Fruit fly (Drosophila melanogaster) whole organism, embryonic: Measurements from ENCODE around the gene Sodh2.
A peak's percentile ranks its signal among the peaks of the same experiment; 100 is the strongest.

ENCODE experiments used
- Antp ChIP-seq: fragments of 200-800 bp; sonication (Bioruptor generic); optimal IDR thresholded peaks from 3 replicates; lab custom pipeline; 2016; ENCODE audit warnings: missing biosample characterization, missing genetic modification characterization
- Atf-2 ChIP-seq: fragments of 200-800 bp; sonication (Bioruptor generic); optimal IDR thresholded peaks from 2 replicates; lab custom pipeline; 2016; ENCODE audit warnings: missing biosample characterization, missing genetic modification characterization
- CG10565 ChIP-seq: fragments of 200-800 bp; sonication (Bioruptor generic); optimal IDR thresholded peaks from 3 replicates; lab custom pipeline; 2016; ENCODE audit warnings: missing biosample characterization, mild to moderate bottlenecking, missing genetic modification characterization
- CG11093 ChIP-seq: fragments of 200-800 bp; sonication (Bioruptor generic); IDR thresholded peaks from 3 replicates; pipeline ENCODE4 v1.3.6; 2022; ENCODE audit warnings: missing biosample characterization, missing genetic modification characterization
- CG11504 ChIP-seq: fragments of 200-800 bp; sonication (Bioruptor generic); optimal IDR thresholded peaks from 3 replicates; lab custom pipeline; 2019; ENCODE audit warnings: missing biosample characterization, mild to moderate bottlenecking, missing genetic modification characterization, moderate library complexity
- CG12391 ChIP-seq: fragments of 200-800 bp; sonication (Bioruptor generic); optimal IDR thresholded peaks from 3 replicates; lab custom pipeline; 2018; ENCODE audit warnings: missing biosample characterization, mild to moderate bottlenecking, missing genetic modification characterization, moderate library complexity
- CG12744 ChIP-seq: fragments of 200-800 bp; sonication (Bioruptor generic); optimal IDR thresholded peaks from 2 replicates; lab custom pipeline; 2016; ENCODE audit warnings: missing biosample characterization, missing genetic modification characterization
- CG13624 ChIP-seq: fragments of 200-800 bp; sonication (Bioruptor generic); optimal IDR thresholded peaks from 2 replicates; lab custom pipeline; 2016; ENCODE audit warnings: missing biosample characterization, missing genetic modification characterization
- CG15514 ChIP-seq: fragments of 200-800 bp; sonication (Bioruptor generic); optimal IDR thresholded peaks from 3 replicates; lab custom pipeline; 2017; ENCODE audit warnings: missing biosample characterization, missing genetic modification characterization, mild to moderate bottlenecking, moderate library complexity, missing genetic modification reagents
- CG16779 ChIP-seq: fragments of 200-800 bp; sonication (Bioruptor generic); IDR thresholded peaks from 2 replicates; pipeline ENCODE4 v1.3.6; 2022; ENCODE audit warnings: missing biosample characterization, missing genetic modification characterization
- CG18011 ChIP-seq: fragments of 200-800 bp; sonication (Bioruptor generic); optimal IDR thresholded peaks from 2 replicates; lab custom pipeline; 2017; ENCODE audit warnings: missing biosample characterization, missing genetic modification characterization, mild to moderate bottlenecking, moderate library complexity, missing genotype
- CG2875 ChIP-seq: fragments of 200-800 bp; sonication (Bioruptor generic); optimal IDR thresholded peaks from 2 replicates; lab custom pipeline; 2017; ENCODE audit warnings: missing biosample characterization, mild to moderate bottlenecking, missing genetic modification characterization, missing genetic modification reagents
- CG30431 ChIP-seq: fragments of 200-800 bp; sonication (Bioruptor generic); optimal IDR thresholded peaks from 2 replicates; lab custom pipeline; 2017; ENCODE audit warnings: missing biosample characterization, missing genetic modification characterization
- CG31365 ChIP-seq: fragments of 200-800 bp; sonication (Bioruptor generic); optimal IDR thresholded peaks from 2 replicates; lab custom pipeline; 2018; ENCODE audit warnings: missing biosample characterization, mild to moderate bottlenecking, missing genetic modification characterization
- CG3281 ChIP-seq: fragments of 200-800 bp; sonication (Bioruptor generic); optimal IDR thresholded peaks from 3 replicates; lab custom pipeline; 2017; ENCODE audit warnings: missing biosample characterization, mild to moderate bottlenecking, missing genetic modification characterization
- CG4404 ChIP-seq: fragments of 200-800 bp; sonication (Bioruptor generic); IDR thresholded peaks from 2 replicates; pipeline ENCODE4 v1.3.6; 2022; ENCODE audit warnings: missing biosample characterization, missing genetic modification characterization
- CG4730 ChIP-seq: fragments of 200-800 bp; sonication (Bioruptor generic); IDR thresholded peaks from 2 replicates; pipeline ENCODE4 v1.3.6; 2022; ENCODE audit warnings: missing biosample characterization, missing genetic modification characterization
- CG5953 ChIP-seq: fragments of 200-800 bp; sonication (Bioruptor generic); IDR thresholded peaks from 2 replicates; pipeline ENCODE4 v1.3.6; 2022; ENCODE audit warnings: missing biosample characterization, missing genetic modification characterization
- CG6791 ChIP-seq: fragments of 200-800 bp; sonication (Bioruptor generic); IDR thresholded peaks from 3 replicates; pipeline ENCODE4 v1.3.6; 2022; ENCODE audit warnings: missing biosample characterization, missing genetic modification characterization; ENCODE audit not compliant: partially characterized antibody
- CG9437 ChIP-seq: fragments of 200-800 bp; sonication (Bioruptor generic); optimal IDR thresholded peaks from 2 replicates; lab custom pipeline; 2018; ENCODE audit warnings: missing biosample characterization, mild to moderate bottlenecking, missing genetic modification characterization
- CG9797 ChIP-seq: fragments of 200-800 bp; sonication (Bioruptor generic); optimal IDR thresholded peaks from 3 replicates; lab custom pipeline; 2018; ENCODE audit warnings: missing biosample characterization, mild to moderate bottlenecking, missing genetic modification characterization
- D19B ChIP-seq: fragments of 200-800 bp; sonication (Bioruptor generic); optimal IDR thresholded peaks from 2 replicates; lab custom pipeline; 2017; ENCODE audit warnings: missing biosample characterization, mild to moderate bottlenecking, missing genetic modification characterization
- Deaf1 ChIP-seq: fragments of 200-800 bp; optimal IDR thresholded peaks from 3 replicates; lab custom pipeline; 2019; ENCODE audit warnings: missing biosample characterization, mild to moderate bottlenecking, missing genetic modification characterization, moderate library complexity
- Gug ChIP-seq: fragments of 200-800 bp; sonication (Bioruptor generic); IDR thresholded peaks from 4 replicates; pipeline ENCODE4 v1.3.6; 2022; ENCODE audit warnings: missing biosample characterization, missing genetic modification characterization
- H2.0 ChIP-seq: fragments of 200-800 bp; sonication (Bioruptor generic); IDR thresholded peaks from 2 replicates; pipeline ENCODE4 v1.3.6; 2022; ENCODE audit warnings: missing biosample characterization, missing genetic modification characterization
- HmgZ ChIP-seq: fragments of 200-800 bp; sonication (Bioruptor generic); optimal IDR thresholded peaks from 2 replicates; lab custom pipeline; 2018; ENCODE audit warnings: missing biosample characterization, mild to moderate bottlenecking, missing genetic modification characterization
- Hmx ChIP-seq: fragments of 200-800 bp; sonication (Bioruptor generic); optimal IDR thresholded peaks from 2 replicates; lab custom pipeline; 2016; ENCODE audit warnings: missing biosample characterization, missing genetic modification characterization
- Jarid2 ChIP-seq: fragments of 200-800 bp; sonication (Bioruptor generic); optimal IDR thresholded peaks from 3 replicates; lab custom pipeline; 2017; ENCODE audit warnings: mild to moderate bottlenecking, missing biosample characterization, missing genetic modification reagents, missing genetic modification characterization
- Lim3 ChIP-seq: fragments of 200-800 bp; sonication (Bioruptor generic); IDR thresholded peaks from 2 replicates; pipeline ENCODE4 v1.3.6; 2022; ENCODE audit warnings: missing biosample characterization, missing genetic modification characterization
- Med ChIP-seq: fragments of 200-800 bp; sonication (Bioruptor generic); peaks from one replicate; lab custom pipeline; 2016; ENCODE audit warnings: missing biosample characterization, missing genetic modification characterization, mild to moderate bottlenecking, inconsistent platforms, moderate library complexity
- Optix ChIP-seq: fragments of 200-800 bp; sonication (Bioruptor generic); IDR thresholded peaks from 3 replicates; pipeline ENCODE4 v1.3.6; 2022; ENCODE audit warnings: missing biosample characterization, missing genetic modification characterization
- Xrp1 ChIP-seq: fragments of 200-800 bp; sonication (Bioruptor generic); IDR thresholded peaks from 2 replicates; pipeline ENCODE4 v1.3.6; 2022; ENCODE audit warnings: missing biosample characterization, missing genetic modification characterization
- br ChIP-seq: fragments of >200 bp; optimal IDR thresholded peaks from 2 replicates; lab custom pipeline; 2017
- chm ChIP-seq: fragments of 200-800 bp; sonication (Bioruptor generic); IDR thresholded peaks from 2 replicates; pipeline ENCODE4 v1.3.6; 2022; ENCODE audit warnings: missing biosample characterization, missing genetic modification characterization
- dm ChIP-seq: fragments of 200-800 bp; sonication (Bioruptor generic); optimal IDR thresholded peaks from 3 replicates; lab custom pipeline; 2016; ENCODE audit warnings: missing biosample characterization, missing genetic modification characterization
- emc ChIP-seq: fragments of 200-800 bp; sonication (Bioruptor generic); optimal IDR thresholded peaks from 2 replicates; lab custom pipeline; 2016; ENCODE audit warnings: missing biosample characterization, missing genetic modification characterization
- ewg ChIP-seq: fragments of 200-800 bp; sonication (Bioruptor generic); optimal IDR thresholded peaks from 3 replicates; lab custom pipeline; 2017; ENCODE audit warnings: mild to moderate bottlenecking, missing biosample characterization, missing genetic modification reagents, missing genetic modification characterization
- exex ChIP-seq: fragments of 200-800 bp; sonication (Bioruptor generic); optimal IDR thresholded peaks from 4 replicates; lab custom pipeline; 2018; ENCODE audit warnings: missing biosample characterization, mild to moderate bottlenecking, missing genetic modification characterization, moderate library complexity
- gcm2 ChIP-seq: fragments of 200-800 bp; sonication (Bioruptor generic); optimal IDR thresholded peaks from 2 replicates; lab custom pipeline; 2016; ENCODE audit warnings: missing biosample characterization, missing genetic modification characterization
- gro ChIP-seq: fragments of 200-800 bp; sonication (Bioruptor generic); optimal IDR thresholded peaks from 2 replicates; lab custom pipeline; 2016; ENCODE audit warnings: missing biosample characterization, missing genetic modification characterization
- gsb-n ChIP-seq: fragments of 200-800 bp; sonication (Bioruptor generic); optimal IDR thresholded peaks from 3 replicates; lab custom pipeline; 2018; ENCODE audit warnings: missing biosample characterization, mild to moderate bottlenecking, missing genetic modification characterization
- lov ChIP-seq, 2 experiments: fragments of 200-800 bp in 1 of 2; fragments of >200 bp in 1 of 2; sonication (Bioruptor generic) in 1 of 2; IDR thresholded peaks in 1 of 2; optimal IDR thresholded peaks in 1 of 2; 2 replicates in 1 of 2; 3 replicates in 1 of 2; pipeline versions ENCODE4 v1.3.6 to Lab custom; 2017 to 2022; ENCODE audit warnings: missing biosample characterization in 1 of 2, missing genetic modification characterization in 1 of 2
- maf-S ChIP-seq: fragments of 200-800 bp; sonication (Bioruptor generic); optimal IDR thresholded peaks from 2 replicates; lab custom pipeline; 2016; ENCODE audit warnings: missing biosample characterization, missing genetic modification characterization
- mam ChIP-seq: fragments of 200-800 bp; sonication (Bioruptor generic); optimal IDR thresholded peaks from 3 replicates; lab custom pipeline; 2016; ENCODE audit warnings: missing biosample characterization, missing genetic modification characterization
- peb ChIP-seq: fragments of 200-800 bp; sonication (Bioruptor generic); IDR thresholded peaks from 2 replicates; pipeline ENCODE4 v1.3.6; 2022; ENCODE audit warnings: missing biosample characterization, missing genetic modification characterization
- phol ChIP-seq: fragments of 200-800 bp; sonication (Bioruptor generic); optimal IDR thresholded peaks from 3 replicates; lab custom pipeline; 2018; ENCODE audit warnings: missing biosample characterization, mild to moderate bottlenecking, missing genetic modification characterization, moderate library complexity
- pum ChIP-seq: fragments of 200-800 bp; sonication (Bioruptor generic); optimal IDR thresholded peaks from 2 replicates; lab custom pipeline; 2016; ENCODE audit warnings: missing biosample characterization, missing genetic modification characterization
- sd ChIP-seq: fragments of 200-800 bp; sonication (Bioruptor generic); optimal IDR thresholded peaks from 3 replicates; lab custom pipeline; 2018; ENCODE audit warnings: missing biosample characterization, mild to moderate bottlenecking, missing genetic modification characterization, moderate library complexity
- sna ChIP-seq: fragments of 200-800 bp; sonication (Bioruptor generic); IDR thresholded peaks from 2 replicates; pipeline ENCODE4 v1.3.6; 2022; ENCODE audit warnings: missing biosample characterization, missing genetic modification characterization; ENCODE audit not compliant: partially characterized antibody
- twi ChIP-seq: fragments of 200-800 bp; optimal IDR thresholded peaks from 2 replicates; lab custom pipeline; 2019; ENCODE audit warnings: missing biosample characterization, mild to moderate bottlenecking, missing genetic modification characterization, moderate library complexity

Gene Sodh2

dm6 chr3R:10884031-10884677, 8.0 kb downstream of the Sodh2 start (continued):
- TF ChIP-seq CG11093 (GFP tag; lab: Robert Waterston, UW), result peak; percentile 59; the same call in 1 of the 3 replicates
- TF ChIP-seq CG9797, result no peak
- TF ChIP-seq exex (tag; lab: Kevin White, UChicago), result peak; percentile 67
- TF ChIP-seq lov (optimal IDR thresholded peaks at IDR 0.05; lab: Kevin White, UChicago), result no peak
- peak; percentile 72; the same call in 2 of the 3 replicates for TF ChIP-seq lov (GFP tag; IDR thresholded peaks at IDR 0.05; lab: Robert Waterston, UW)
- TF ChIP-seq gcm2 (GFP tag; lab: Kevin White, UChicago), result no peak
- peak; percentile 33 for TF ChIP-seq CG9437 (GFP tag; lab: Kevin White, UChicago)
- peak; percentile 41 for TF ChIP-seq CG4404 (GFP tag; lab: Robert Waterston, UW)
- no peak for TF ChIP-seq CG10565 (GFP tag; lab: Kevin White, UChicago)
- TF ChIP-seq CG15514 (GFP tag; lab: Kevin White, UChicago), result peak; percentile 66
- TF ChIP-seq H2.0 (GFP tag; lab: Robert Waterston, UW), result peak; percentile 70
- peak; percentile 72 for TF ChIP-seq CG4730 (GFP tag; lab: Robert Waterston, UW)
- no peak for TF ChIP-seq Hmx (GFP tag; lab: Kevin White, UChicago)
- no peak for TF ChIP-seq sna (GFP tag; lab: Robert Waterston, UW)
- TF ChIP-seq Lim3, result peak; percentile 44; the same call in 1 of the 2 replicates
- TF ChIP-seq CG5953, result 0 out of 2 replicates have a peak, but pooled peaks have one; percentile 50
- TF ChIP-seq Xrp1 (GFP tag; lab: Robert Waterston, UW), result peak; percentile 68; the same call in 1 of the 2 replicates
- peak; percentile 87 for TF ChIP-seq CG3281 (GFP tag; lab: Kevin White, UChicago)
- no peak for TF ChIP-seq CG18011 (GFP tag; lab: Kevin White, UChicago)
- TF ChIP-seq pum, result no peak
- TF ChIP-seq CG2875 (GFP tag; lab: Kevin White, UChicago), result peak; percentile 35
- no peak for TF ChIP-seq br (lab: Kevin White, UChicago)
- TF ChIP-seq mam, result peak; percentile 48
- peak; percentile 58 for TF ChIP-seq HmgZ (tag; lab: Kevin White, UChicago)
- peak; percentile 61 for TF ChIP-seq peb (GFP tag; lab: Robert Waterston, UW)
- peak; percentile 34 for TF ChIP-seq CG13624
- no peak for TF ChIP-seq CG30431 (GFP tag; lab: Kevin White, UChicago)
- TF ChIP-seq phol (tag; lab: Kevin White, UChicago), result peak; percentile 69
- TF ChIP-seq CG12391 (tag; lab: Kevin White, UChicago), result peak; percentile 60
- no peak for TF ChIP-seq emc (GFP tag; lab: Kevin White, UChicago)
- TF ChIP-seq Gug, result peak; percentile 66; the same call in 3 of the 4 replicates
- no peak for TF ChIP-seq maf-S (GFP tag; lab: Kevin White, UChicago)
- TF ChIP-seq Jarid2 (GFP tag; lab: Kevin White, UChicago), result peak; percentile 22
- peak; percentile 98 for TF ChIP-seq D19B (GFP tag; lab: Kevin White, UChicago)
- TF ChIP-seq sd (tag; lab: Kevin White, UChicago), result peak; percentile 51
- peak; percentile 60; the same call in 1 of the 3 replicates for TF ChIP-seq Optix
- no peak for TF ChIP-seq gsb-n
- TF ChIP-seq twi (tag; lab: Kevin White, UChicago), result peak; percentile 1
- TF ChIP-seq Med (GFP tag; lab: Kevin White, UChicago), result peak; percentile 88
- no peak for TF ChIP-seq CG6791 (GFP tag; lab: Robert Waterston, UW)
- TF ChIP-seq Deaf1 (tag; lab: Kevin White, UChicago), result peak; percentile 46
- no peak for TF ChIP-seq dm (GFP tag; lab: Kevin White, UChicago)
- TF ChIP-seq chm, result peak; percentile 53; the same call in 1 of the 2 replicates
- TF ChIP-seq CG11504 (tag; lab: Kevin White, UChicago), result peak; percentile 88
- TF ChIP-seq CG16779 (GFP tag; lab: Robert Waterston, UW), result peak; percentile 82
- TF ChIP-seq Antp (GFP tag; lab: Kevin White, UChicago), result no peak
- TF ChIP-seq ewg (GFP tag; lab: Kevin White, UChicago), result no peak
- no peak for TF ChIP-seq CG12744
- TF ChIP-seq CG31365 (tag; lab: Kevin White, UChicago), result no peak
- peak; percentile 25 for TF ChIP-seq gro (GFP tag; lab: Kevin White, UChicago)
- TF ChIP-seq Atf-2 (GFP tag; lab: Kevin White, UChicago), result no peak
